Fruit fly (Drosophila melanogaster) whole organism, embryonic: Measurements from ENCODE around the gene Hr96.

ENCODE experiments used
- CG1792 ChIP-seq: fragments of 200-800 bp; sonication (Bioruptor generic); optimal IDR thresholded peaks from 2 replicates; lab custom pipeline; 2016; ENCODE audit warnings: missing biosample characterization, missing genetic modification characterization
- Camta ChIP-seq: fragments of 200-800 bp; sonication (Bioruptor generic); optimal IDR thresholded peaks from 2 replicates; lab custom pipeline; 2016; ENCODE audit warnings: missing biosample characterization, missing genetic modification characterization
- Fer1 ChIP-seq: fragments of 200-800 bp; sonication (Bioruptor generic); optimal IDR thresholded peaks from 2 replicates; lab custom pipeline; 2017; ENCODE audit warnings: missing biosample characterization, mild to moderate bottlenecking, missing genetic modification characterization
- sqz ChIP-seq: fragments of 200-800 bp; sonication (Bioruptor generic); optimal IDR thresholded peaks from 3 replicates; lab custom pipeline; 2018; ENCODE audit warnings: missing biosample characterization, mild to moderate bottlenecking, missing genetic modification characterization

DNA sequence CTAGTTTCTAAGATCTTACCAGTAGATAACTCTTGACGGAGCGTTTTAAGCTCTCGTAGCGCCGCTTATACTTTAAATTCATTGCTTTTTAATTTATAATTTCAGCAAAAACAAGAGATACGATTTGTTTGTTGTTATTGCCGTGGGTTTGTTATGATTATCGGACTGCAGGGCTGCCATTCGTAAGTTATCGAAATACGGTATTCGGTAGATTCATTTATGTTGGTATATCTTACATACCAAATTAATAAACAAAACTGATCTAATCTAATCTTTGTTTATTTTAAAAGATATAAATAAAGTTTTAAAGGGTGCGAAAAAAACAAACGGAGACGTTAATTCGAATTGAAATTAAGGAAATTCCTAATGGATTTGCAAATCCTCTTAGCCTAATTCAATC, 31.0 kb downstream of the Hr96 start, which contains the start of the genes CG31111 and stac:
- TF ChIP-seq CG1792 (GFP tag; lab: Kevin White, UChicago) (no peak), Fer1 (GFP tag; lab: Kevin White, UChicago) (peak; percentile 51), sqz (GFP tag; lab: Kevin White, UChicago) (no peak), Camta (GFP tag; lab: Kevin White, UChicago) (no peak)
